Worm (Caenorhabditis elegans) whole organism, late embryonic: Measurements from ENCODE around the gene col-153.

Experiments
- elt-2 ChIP-seq: sonication (generic microtip); optimal IDR thresholded peaks from 2 replicates; lab custom pipeline; 2016; ENCODE audit warnings: missing genetic modification reagents, missing genetic modification characterization, missing compliant biosample characterization
- ets-4 ChIP-seq: sonication (generic microtip); optimal IDR thresholded peaks from 2 replicates; lab custom pipeline; 2016; ENCODE audit warnings: missing genetic modification characterization, missing compliant biosample characterization
- sox-4 ChIP-seq: sonication (generic microtip); optimal IDR thresholded peaks from 2 replicates; lab custom pipeline; 2017; ENCODE audit warnings: mild to moderate bottlenecking, missing genetic modification characterization, inconsistent platforms, missing compliant biosample characterization

ce11 chrV:10904795-10905194, 44.8 kb upstream of the col-153 start:
- TF ChIP-seq sox-4 (tag; lab: Kevin White, UChicago) (no peak), ets-4 (no peak), elt-2 (tag; lab: Kevin White, UChicago) (no peak)
